Worm (Caenorhabditis elegans): ENCODE measurements around the gene tag-250.

ce11 chrIII:7889036-7889435 lies 35.7 kb downstream of the tag-250 start:
- no peak for TF ChIP-seq sptf-1 (tag; optimal IDR thresholded peaks at IDR 0.05)
- no peak for TF ChIP-seq elt-1 (tag; optimal IDR thresholded peaks at IDR 0.05; ENCODE audit: borderline replicate concordance, insufficient read depth)
- no peak for TF ChIP-seq snpc-4 (tag; optimal IDR thresholded peaks at IDR 0.05)
- TF ChIP-seq nhr-28 (tag; optimal IDR thresholded peaks at IDR 0.05), result no peak
- no peak for TF ChIP-seq unc-39 (tag; optimal IDR thresholded peaks at IDR 0.05)
- TF ChIP-seq ztf-11 (tag; optimal IDR thresholded peaks at IDR 0.05), result no peak
- no peak for TF ChIP-seq lin-13 (tag; optimal IDR thresholded peaks at IDR 0.05)

Measured in whole organism, mixed stage, embryonic.